Worm (Caenorhabditis elegans) whole organism, L1 larva: ENCODE results near the gene ifc-2.

Source experiments
- blmp-1 ChIP-seq: fragments of 150-350 bp; optimal IDR thresholded peaks from 2 replicates; lab custom pipeline; 2014; ENCODE audit warnings: missing biosample characterization, missing genetic modification characterization
- ceh-82 ChIP-seq, 3 experiments: fragments of 150-350 bp in 1 of 3; sonication (generic microtip) in 2 of 3; optimal IDR thresholded peaks; 2 replicates each; lab custom pipeline; 2014 to 2017; ENCODE audit warnings: missing biosample characterization in 3 of 3, missing genetic modification characterization in 3 of 3
- lir-3 ChIP-seq: sonication (generic microtip); optimal IDR thresholded peaks from 2 replicates; lab custom pipeline; 2016; ENCODE audit warnings: mild to moderate bottlenecking, missing genetic modification characterization, moderate library complexity, missing compliant biosample characterization; ENCODE audit not compliant: poor library complexity
- mdl-1 ChIP-seq, 2 experiments: fragments of 150-350 bp; optimal IDR thresholded peaks; 2 replicates each; lab custom pipeline; 2014 to 2017; ENCODE audit warnings: missing biosample characterization in 2 of 2, missing genetic modification characterization in 2 of 2, inconsistent platforms in 1 of 2
- nhr-71 ChIP-seq: sonication (generic microtip); optimal IDR thresholded peaks from 2 replicates; lab custom pipeline; 2016; ENCODE audit warnings: mild to moderate bottlenecking, missing genetic modification characterization, moderate library complexity, missing compliant biosample characterization
- unc-130 ChIP-seq: fragments of 150-350 bp; optimal IDR thresholded peaks from 2 replicates; lab custom pipeline; 2017; ENCODE audit warnings: missing biosample characterization, missing genetic modification characterization, inconsistent platforms

DNA sequence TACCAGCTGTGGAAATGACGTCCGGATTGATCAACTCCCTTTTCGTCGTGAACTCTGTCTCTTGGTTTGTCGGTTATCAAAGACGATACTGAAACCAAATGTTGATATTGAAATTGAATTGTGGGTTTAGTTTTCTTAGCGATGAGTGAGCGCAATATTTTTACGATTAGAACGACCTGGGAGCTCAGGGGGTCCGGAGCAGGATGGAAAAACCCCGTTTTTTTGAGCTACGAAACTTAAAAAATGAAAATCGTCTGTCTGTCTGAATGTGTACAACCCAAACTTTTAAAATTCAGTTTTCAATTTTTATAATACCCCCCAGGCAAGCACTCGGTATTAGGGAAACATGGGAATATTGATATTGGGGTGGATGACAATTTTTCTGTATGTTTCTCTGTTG, 11.9 kb downstream of the ifc-2 start:
- TF ChIP-seq unc-130 (tag; lab: Kevin White, UChicago) (no peak), nhr-71 (tag; lab: Kevin White, UChicago) (no peak), mdl-1 (tag; optimal IDR thresholded peaks at IDR 0.05; lab: Kevin White, UChicago) (no peak), ceh-82 (tag; optimal IDR thresholded peaks at IDR 0.05; lab: Kevin White, UChicago) (no peak), blmp-1 (tag; lab: Kevin White, UChicago) (no peak), lir-3 (tag; lab: Kevin White, UChicago) (no peak)
